Fruit fly (Drosophila melanogaster): ENCODE data around the gene Gr77a.

Gr77a gene

dm6 chr3L:20692516-20692915, 46.7 kb downstream of the Gr77a start (continued):
- TF ChIP-seq Jarid2 (GFP tag; optimal IDR thresholded peaks at IDR 0.05) (peak; percentile 9), vvl (GFP tag; IDR thresholded peaks at IDR 0.05) (peak; percentile 92)

- no peak for TF ChIP-seq pan (optimal IDR thresholded peaks at IDR 0.05)
- TF ChIP-seq pan (GFP tag; optimal IDR thresholded peaks at IDR 0.05 in 1 of 2, IDR thresholded peaks at IDR 0.05 in 1 of 2): peak in 1 of 2 experiments; percentile 11
- TF ChIP-seq dmrt11E (tag; optimal IDR thresholded peaks at IDR 0.05): no peak
- TF ChIP-seq kni (GFP tag; optimal IDR thresholded peaks at IDR 0.05): peak; percentile 98
- TF ChIP-seq twi (tag; optimal IDR thresholded peaks at IDR 0.05): peak; percentile 36
- TF ChIP-seq chinmo (GFP tag; IDR thresholded peaks at IDR 0.05; ENCODE audit: partially characterized antibody): 0 out of 4 replicates have a peak, but pooled peaks have one; percentile 58
- TF ChIP-seq CG10979 (tag; optimal IDR thresholded peaks at IDR 0.05): no peak
- peak; percentile 33 for TF ChIP-seq Ets65A (GFP tag)
- TF ChIP-seq CG15479 (GFP tag; optimal IDR thresholded peaks at IDR 0.05): peak; percentile 8
- TF ChIP-seq CG32772 (GFP tag; IDR thresholded peaks at IDR 0.05): no peak
- TF ChIP-seq sd (tag; optimal IDR thresholded peaks at IDR 0.05): peak; percentile 58
- peak; percentile 42 for TF ChIP-seq sens (GFP tag)
- peak; percentile 85 for TF ChIP-seq vvl (GFP tag; IDR thresholded peaks at IDR 0.05)
Observed at dm6 chr3L:20690857-20691645, 48.2 kb downstream of the Gr77a start.

DNA sequence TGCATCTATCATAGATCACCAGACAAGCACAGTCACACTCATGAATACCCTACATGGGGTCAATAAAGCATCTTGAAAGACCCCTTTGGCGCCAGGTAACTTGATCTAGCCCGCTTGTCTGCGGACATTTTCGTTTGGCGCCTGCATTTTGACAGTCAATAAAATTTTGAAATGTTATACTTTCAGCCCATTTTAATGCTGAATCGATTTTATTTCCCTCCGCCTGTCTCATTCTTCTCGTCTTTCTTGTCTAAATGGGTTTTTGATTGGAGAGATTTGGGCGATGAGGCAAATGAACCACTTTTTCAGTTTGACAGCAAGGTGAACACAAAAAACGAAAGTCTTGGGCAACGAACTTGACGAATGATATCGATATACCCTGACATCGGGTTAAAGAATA, 49.2 kb downstream of the Gr77a start:
- TF ChIP-seq kni (GFP tag; optimal IDR thresholded peaks at IDR 0.05) (peak; percentile 95), Chrac-16 (GFP tag; optimal IDR thresholded peaks at IDR 0.05) (no peak), Blimp-1 (GFP tag; optimal IDR thresholded peaks at IDR 0.05) (peak; percentile 78), CG10543 (GFP tag; optimal IDR thresholded peaks at IDR 0.05) (no peak), CG30403 (GFP tag; optimal IDR thresholded peaks at IDR 0.05) (no peak), Asciz (GFP tag; optimal IDR thresholded peaks at IDR 0.05) (no peak), crc (GFP tag; optimal IDR thresholded peaks at IDR 0.05) (no peak), slou (GFP tag; optimal IDR thresholded peaks at IDR 0.05) (no peak), chn (GFP tag; optimal IDR thresholded peaks at IDR 0.05) (no peak), abd-A (tag; optimal IDR thresholded peaks at IDR 0.05) (peak; percentile 50), dmrt99B (tag; optimal IDR thresholded peaks at IDR 0.05) (no peak), bowl (GFP tag; IDR thresholded peaks at IDR 0.05) (no peak)

DNA sequence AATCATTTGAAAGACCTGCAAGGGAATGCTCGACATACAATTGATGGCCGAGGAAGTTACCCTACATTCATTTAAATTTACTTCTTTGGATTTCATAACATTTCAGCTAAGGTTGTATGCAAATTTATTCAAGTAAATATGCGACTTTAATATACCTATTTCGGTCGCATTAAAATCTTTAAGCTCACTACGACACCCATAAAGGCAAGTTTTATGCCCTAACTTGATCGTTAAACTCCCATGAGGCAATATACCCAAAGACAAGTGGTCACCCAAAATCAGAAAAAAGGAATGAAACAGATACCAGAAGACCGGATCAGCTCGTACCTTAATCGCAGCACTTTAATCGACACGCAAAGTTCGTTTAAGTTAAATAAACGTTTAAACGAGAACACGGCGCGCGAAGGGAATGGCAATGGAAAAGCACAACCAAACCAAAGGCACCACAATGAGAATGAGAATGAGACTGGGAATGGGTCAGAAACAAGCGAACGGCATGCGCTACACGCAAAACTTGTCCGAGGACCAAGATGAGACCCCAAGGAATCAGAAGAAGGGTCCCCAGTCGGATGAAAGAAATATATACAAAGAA, 50.9 kb downstream of the Gr77a start:
- no peak for TF ChIP-seq cad (GFP tag; optimal IDR thresholded peaks at IDR 0.05)
- peak; percentile 5 for TF ChIP-seq nom (GFP tag; optimal IDR thresholded peaks at IDR 0.05)
- no peak for TF ChIP-seq CG12769 (tag; optimal IDR thresholded peaks at IDR 0.05)
- TF ChIP-seq p53 (GFP tag; optimal IDR thresholded peaks at IDR 0.05): no peak
- TF ChIP-seq Hr78 (GFP tag; optimal IDR thresholded peaks at IDR 0.05): no peak
- no peak for TF ChIP-seq abd-A (tag; optimal IDR thresholded peaks at IDR 0.05)
